Fruit fly (Drosophila melanogaster) whole organism: ENCODE results near the gene Bfc.
A peak's percentile ranks its signal among the peaks of the same experiment; 100 is the strongest.
"Not testable (repeated sequence)": the region's sequence is repeated elsewhere in the genome, so short reads cannot be mapped to it uniquely, and the experiment has no call there.

ENCODE experiments used
- CG8478 ChIP-seq: fragments of >200 bp; optimal IDR thresholded peaks from 2 replicates; lab custom pipeline; 2018; ENCODE audit warnings: inconsistent platforms
- Dll ChIP-seq: fragments of >200 bp; optimal IDR thresholded peaks from 2 replicates; lab custom pipeline; 2017
- EcR ChIP-seq, 2 experiments: fragments of >200 bp; optimal IDR thresholded peaks; 2 replicates each; lab custom pipeline; 2017; ENCODE audit warnings: missing biosample characterization in 2 of 2, missing genetic modification characterization in 2 of 2, missing genetic modification reagents in 2 of 2
- pan ChIP-seq: fragments of >200 bp; optimal IDR thresholded peaks from 2 replicates; lab custom pipeline; 2017
- psq ChIP-seq: fragments of >200 bp; optimal IDR thresholded peaks from 2 replicates; lab custom pipeline; 2017
- usp ChIP-seq: fragments of >200 bp; optimal IDR thresholded peaks from 2 replicates; lab custom pipeline; 2017; ENCODE audit warnings: missing biosample characterization, missing genetic modification characterization, mixed read lengths

Bfc gene

dm6 chr3L:1227303-1227797, 23.1 kb upstream of the Bfc start, which contains the start of gene LysS:
Gene LysS, plus strand, starts transcription at chr3L:1227747.
- TF ChIP-seq usp (no peak), EcR (GFP tag; optimal IDR thresholded peaks at IDR 0.05; lab: Kevin White, UChicago) (no peak), CG8478 (lab: Kevin White, UChicago) (no peak)

- TF ChIP-seq Dll (no peak), usp (no peak), EcR (GFP tag; optimal IDR thresholded peaks at IDR 0.05; lab: Kevin White, UChicago) (no peak), CG8478 (lab: Kevin White, UChicago) (no peak), pan (lab: Kevin White, UChicago) (no peak), psq (lab: Kevin White, UChicago) (no peak)
Measured at dm6 chr3L:1232582-1232981, 17.9 kb upstream of the Bfc start, which contains the start of gene CG33965. Gene CG33965, plus strand, starts transcription at chr3L:1232882.

dm6 chr3L:1233830-1234229, 16.7 kb upstream of the Bfc start, which contains the start of gene CG33966:
Gene CG33966, plus strand, starts transcription at chr3L:1234130.
- TF ChIP-seq psq (lab: Kevin White, UChicago) (no peak), Dll (no peak), EcR (GFP tag; optimal IDR thresholded peaks at IDR 0.05; lab: Kevin White, UChicago) (no peak), usp (no peak), pan (lab: Kevin White, UChicago) (no peak)

- no peak for TF ChIP-seq CG8478 (lab: Kevin White, UChicago)
- no peak for TF ChIP-seq psq (lab: Kevin White, UChicago)
Measured at dm6 chr3L:1235426-1235825, 15.1 kb upstream of the Bfc start, which contains the start of gene galene. Gene galene, plus strand, starts transcription at chr3L:1235726.

dm6 chr3L:1238219-1238618, 12.3 kb upstream of the Bfc start, which contains the start of gene CG9192:
Gene CG9192, minus strand, starts transcription at chr3L:1238319.
- TF ChIP-seq CG8478 (lab: Kevin White, UChicago) (no peak), Dll (no peak), EcR (GFP tag; optimal IDR thresholded peaks at IDR 0.05; lab: Kevin White, UChicago) (no peak), usp (no peak), psq (lab: Kevin White, UChicago) (no peak), pan (lab: Kevin White, UChicago) (no peak)

dm6 chr3L:1245810-1246209, 4.7 kb upstream of the Bfc start, which contains the start of gene Klp61F:
Gene Klp61F, minus strand, starts transcription at chr3L:1245910.
- not testable (repeated sequence) for TF ChIP-seq usp; CG8478 (lab: Kevin White, UChicago); EcR (GFP tag; optimal IDR thresholded peaks at IDR 0.05; lab: Kevin White, UChicago)

- TF ChIP-seq pan (lab: Kevin White, UChicago); EcR (GFP tag; optimal IDR thresholded peaks at IDR 0.05; lab: Kevin White, UChicago); usp: not testable (repeated sequence)
Measured at dm6 chr3L:1246823-1247222, 3.7 kb upstream of the Bfc start, which contains the start of gene CG32318. Gene CG32318, minus strand, starts transcription at chr3L:1246923.

- no peak for TF ChIP-seq EcR (GFP tag; optimal IDR thresholded peaks at IDR 0.05; lab: Kevin White, UChicago)
- no peak for TF ChIP-seq Dll
- no peak for TF ChIP-seq usp
- no peak for TF ChIP-seq CG8478 (lab: Kevin White, UChicago)
Measured at dm6 chr3L:1247627-1248295, 2.7 kb upstream of the Bfc start, which contains the start of the genes Psf1 and Sac1. Gene Psf1, minus strand, starts transcription at chr3L:1247677. Gene Sac1, plus strand, starts transcription at chr3L:1247817.

- TF ChIP-seq psq (lab: Kevin White, UChicago) (no peak), usp (no peak), Dll (no peak), pan (lab: Kevin White, UChicago) (no peak), CG8478 (lab: Kevin White, UChicago) (no peak), EcR (GFP tag; optimal IDR thresholded peaks at IDR 0.05; lab: Kevin White, UChicago) (no peak)
Measured at dm6 chr3L:1251712-1252111, 1.2 kb downstream of the Bfc start, which contains the start of the genes CG9130 and CG9133. Gene CG9130, plus strand, starts transcription at chr3L:1252012. Gene CG9133, plus strand, starts transcription at chr3L:1252012.

- no peak for TF ChIP-seq CG8478 (lab: Kevin White, UChicago)
- TF ChIP-seq Dll = no peak
- no peak for TF ChIP-seq pan (lab: Kevin White, UChicago)
- no peak for TF ChIP-seq usp
- no peak for TF ChIP-seq psq (lab: Kevin White, UChicago)
Measured at dm6 chr3L:1256061-1256780, 5.7 kb downstream of the Bfc start, which contains the start of gene tfc. Gene tfc, plus strand, starts transcription at chr3L:1256449.

- TF ChIP-seq psq (lab: Kevin White, UChicago) = no peak
- TF ChIP-seq CG8478 (lab: Kevin White, UChicago) = no peak
- no peak for TF ChIP-seq Dll
- TF ChIP-seq usp = no peak
- TF ChIP-seq EcR (GFP tag; optimal IDR thresholded peaks at IDR 0.05; lab: Kevin White, UChicago) = no peak
- no peak for TF ChIP-seq pan (lab: Kevin White, UChicago)
Measured at dm6 chr3L:1258547-1258946, 8.1 kb downstream of the Bfc start.

dm6 chr3L:1264998-1265397, 14.5 kb downstream of the Bfc start:
- TF ChIP-seq pan (lab: Kevin White, UChicago) = peak; percentile 57
- TF ChIP-seq usp = no peak
